Worm (Caenorhabditis elegans): ENCODE measurements around the gene C16A11.7.

C16A11.7 gene

DNA sequence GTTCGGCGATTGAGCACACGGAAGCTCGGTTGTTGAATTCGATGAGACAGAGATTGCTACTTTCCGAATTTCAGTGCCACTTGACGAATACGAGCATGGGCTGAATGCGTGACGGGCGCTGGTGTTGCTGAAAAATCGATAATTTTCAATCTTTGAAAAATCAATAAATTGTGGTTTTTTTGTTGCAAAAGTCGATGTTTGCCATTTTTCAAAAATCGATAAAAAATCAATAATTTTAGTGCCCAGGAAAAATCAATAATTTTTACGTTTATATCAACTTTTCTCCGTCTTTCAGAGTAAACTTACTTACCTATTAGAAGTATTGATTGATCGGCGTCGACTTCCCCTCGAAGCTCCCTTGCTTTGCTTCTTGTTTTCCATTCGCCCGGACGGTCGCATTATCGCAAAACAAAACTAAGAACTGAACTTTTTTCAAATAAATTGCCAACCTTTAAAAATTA is at the start of gene C16A11.7:
Gene C16A11.7, minus strand, starts transcription at position 411 of the 461 bp plus-strand sequence.
- TF ChIP-seq ceh-39 (tag; optimal IDR thresholded peaks at IDR 0.05) (no peak), nhr-76 (tag; optimal IDR thresholded peaks at IDR 0.05) (no peak)

DNA sequence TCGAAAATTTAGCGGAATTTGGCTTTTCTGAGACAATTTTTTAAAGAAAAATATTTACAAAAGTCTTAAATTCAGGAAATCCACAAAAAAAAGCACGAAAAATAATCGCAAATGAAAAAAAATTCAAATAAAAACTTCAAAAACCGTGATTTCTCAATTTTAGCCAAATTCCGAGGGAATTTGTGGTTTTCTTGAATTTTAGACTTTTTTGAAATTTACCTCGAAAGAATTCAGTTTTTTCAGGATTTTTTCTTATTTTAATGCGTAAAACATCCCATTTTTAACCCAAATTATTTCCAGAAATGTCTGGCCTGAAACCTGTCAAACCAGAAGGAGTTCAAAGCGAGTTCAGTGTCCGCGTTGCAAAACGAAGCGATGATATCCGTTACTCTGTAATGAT is 44.6 kb upstream of the C16A11.7 start, which contains the start of gene gtf-2F1:
Gene gtf-2F1, plus strand, starts transcription at position 301 of the 400 bp plus-strand sequence.
- TF ChIP-seq ztf-11 (tag; optimal IDR thresholded peaks at IDR 0.05) (no peak), ceh-43 (GFP tag; optimal IDR thresholded peaks at IDR 0.05) (no peak), nhr-76 (tag; optimal IDR thresholded peaks at IDR 0.05) (no peak), unc-39 (tag; optimal IDR thresholded peaks at IDR 0.05) (no peak), nhr-2 (tag; optimal IDR thresholded peaks at IDR 0.05) (no peak), unc-62 (GFP tag; optimal IDR thresholded peaks at IDR 0.05) (no peak), hlh-1 (tag; optimal IDR thresholded peaks at IDR 0.05) (no peak), bed-3 (GFP tag; optimal IDR thresholded peaks at IDR 0.05) (no peak), ceh-39 (tag; optimal IDR thresholded peaks at IDR 0.05) (no peak), nhr-12 (tag; optimal IDR thresholded peaks at IDR 0.05) (no peak)

ce11 chrII:4299227-4299703 is 42.5 kb upstream of the C16A11.7 start, which contains the start of gene sco-1:
Gene sco-1, plus strand, starts transcription at chrII:4299653.
- TF ChIP-seq lsy-2 (tag; optimal IDR thresholded peaks at IDR 0.05) (peak; percentile 83), tbx-8 (GFP tag; optimal IDR thresholded peaks at IDR 0.05) (no peak), ceh-39 (tag; optimal IDR thresholded peaks at IDR 0.05) (peak; percentile 68), drap-1 (GFP tag; optimal IDR thresholded peaks at IDR 0.05) (peak; percentile 58), blmp-1 (tag; optimal IDR thresholded peaks at IDR 0.05) (no peak), nhr-12 (tag; optimal IDR thresholded peaks at IDR 0.05) (no peak), flh-1 (GFP tag; optimal IDR thresholded peaks at IDR 0.05) (no peak), nhr-237 (tag; optimal IDR thresholded peaks at IDR 0.05) (peak; percentile 89), mab-5 (tag; optimal IDR thresholded peaks at IDR 0.05) (no peak), elt-1 (tag; optimal IDR thresholded peaks at IDR 0.05; ENCODE audit: borderline replicate concordance, insufficient read depth) (peak; percentile 40), unc-39 (tag; optimal IDR thresholded peaks at IDR 0.05) (no peak), cnd-1 (tag; optimal IDR thresholded peaks at IDR 0.05) (no peak), elt-3 (tag; optimal IDR thresholded peaks at IDR 0.05) (no peak), unc-120 (tag; optimal IDR thresholded peaks at IDR 0.05; ENCODE audit: poor library complexity, severe bottlenecking) (peak; percentile 28), lin-32 (GFP tag; optimal IDR thresholded peaks at IDR 0.05) (no peak), ztf-11 (tag; optimal IDR thresholded peaks at IDR 0.05) (no peak), zip-8 (tag; optimal IDR thresholded peaks at IDR 0.05) (no peak), mep-1 (tag; optimal IDR thresholded peaks at IDR 0.05) (peak; percentile 86), ham-2 (GFP tag; optimal IDR thresholded peaks at IDR 0.05) (no peak), pha-4 (tag; optimal IDR thresholded peaks at IDR 0.05) (peak; percentile 81), hlh-1 (tag; optimal IDR thresholded peaks at IDR 0.05) (peak; percentile 66), ceh-43 (GFP tag; optimal IDR thresholded peaks at IDR 0.05) (no peak), ceh-83 (GFP tag; optimal IDR thresholded peaks at IDR 0.05) (no peak), bed-3 (GFP tag; optimal IDR thresholded peaks at IDR 0.05) (no peak), M03D4.4 (tag; optimal IDR thresholded peaks at IDR 0.05) (no peak), lin-13 (tag; optimal IDR thresholded peaks at IDR 0.05) (peak; percentile 91), nhr-76 (tag; optimal IDR thresholded peaks at IDR 0.05) (no peak), mls-2 (tag; optimal IDR thresholded peaks at IDR 0.05) (peak; percentile 68), sptf-1 (tag; optimal IDR thresholded peaks at IDR 0.05) (peak; percentile 71), snpc-4 (tag; optimal IDR thresholded peaks at IDR 0.05) (no peak), unc-62 (GFP tag; optimal IDR thresholded peaks at IDR 0.05) (peak; percentile 52), ces-1 (GFP tag; optimal IDR thresholded peaks at IDR 0.05) (peak; percentile 72), nhr-28 (tag; optimal IDR thresholded peaks at IDR 0.05) (no peak), nhr-2 (tag; optimal IDR thresholded peaks at IDR 0.05) (no peak), sem-2 (GFP tag; optimal IDR thresholded peaks at IDR 0.05) (no peak)

- TF ChIP-seq nhr-76 (tag; optimal IDR thresholded peaks at IDR 0.05) = no peak
- TF ChIP-seq zip-8 (tag; optimal IDR thresholded peaks at IDR 0.05) = no peak
These were observed 40.5 kb upstream of the C16A11.7 start for ce11 chrII:4297259-4297658.
